Worm (Caenorhabditis elegans): ENCODE measurements around the gene C47D12.4.

Gene C47D12.4

DNA sequence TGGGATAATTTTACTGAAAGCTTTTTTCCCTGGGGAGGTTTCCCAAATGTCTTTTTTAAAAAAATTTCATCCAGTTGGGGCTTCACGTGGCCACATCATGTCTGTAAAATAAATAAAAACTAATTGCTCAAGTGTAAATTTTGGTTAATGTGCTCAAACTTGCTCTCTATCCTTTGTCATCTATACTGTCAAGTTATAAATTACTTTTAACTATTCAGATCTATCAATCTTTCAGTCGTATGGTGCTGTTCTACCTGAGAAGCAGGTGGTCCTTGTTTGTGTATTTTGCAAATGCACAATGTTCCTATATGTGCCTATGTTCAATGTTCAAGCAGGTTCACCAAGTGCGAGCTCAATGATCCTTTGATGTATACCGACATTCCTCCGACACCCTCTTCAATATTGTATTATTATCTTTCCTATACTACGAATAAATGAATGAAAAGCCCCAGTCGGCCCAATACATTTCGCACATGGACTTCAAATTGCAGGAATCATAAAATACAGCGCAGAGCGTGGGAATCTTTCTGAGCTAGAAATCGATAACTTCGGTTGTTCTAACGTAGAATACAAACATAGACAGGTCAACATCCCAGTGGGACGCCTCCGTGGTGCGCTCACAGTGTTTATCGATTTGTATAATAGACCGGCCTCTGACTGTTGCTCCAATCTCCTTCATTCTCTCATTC lies at the start of gene C47D12.4, which contains the start of gene sfxn-1.4:
TSS of gene C47D12.4 (plus strand) at position 639 of the 689 bp plus-strand sequence.
TSS of gene sfxn-1.4 (minus strand) at position 101 of the 689 bp plus-strand sequence.
- TF ChIP-seq unc-62 (GFP tag; optimal IDR thresholded peaks at IDR 0.05) = no peak

DNA sequence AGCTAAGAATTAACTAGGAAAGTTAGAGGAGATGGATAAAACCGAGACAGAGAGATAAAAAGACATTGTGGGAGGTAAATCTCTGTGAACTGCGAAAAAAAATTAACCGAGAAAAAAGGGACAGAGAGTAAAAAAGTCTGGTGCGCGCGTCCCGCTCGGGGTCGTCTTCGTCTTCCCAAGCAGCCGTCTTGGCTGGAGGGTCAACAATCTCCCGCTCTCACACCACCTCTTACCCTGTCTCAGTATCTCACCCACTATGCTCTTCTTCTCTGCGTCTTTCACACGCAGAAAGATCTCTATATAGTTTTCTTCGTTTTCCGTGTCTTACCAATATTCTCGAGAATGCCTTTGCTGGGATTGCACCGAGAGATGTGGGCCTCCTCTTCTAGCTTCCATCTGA lies 48.9 kb upstream of the C47D12.4 start:
- no peak for TF ChIP-seq unc-62 (GFP tag; optimal IDR thresholded peaks at IDR 0.05)

DNA sequence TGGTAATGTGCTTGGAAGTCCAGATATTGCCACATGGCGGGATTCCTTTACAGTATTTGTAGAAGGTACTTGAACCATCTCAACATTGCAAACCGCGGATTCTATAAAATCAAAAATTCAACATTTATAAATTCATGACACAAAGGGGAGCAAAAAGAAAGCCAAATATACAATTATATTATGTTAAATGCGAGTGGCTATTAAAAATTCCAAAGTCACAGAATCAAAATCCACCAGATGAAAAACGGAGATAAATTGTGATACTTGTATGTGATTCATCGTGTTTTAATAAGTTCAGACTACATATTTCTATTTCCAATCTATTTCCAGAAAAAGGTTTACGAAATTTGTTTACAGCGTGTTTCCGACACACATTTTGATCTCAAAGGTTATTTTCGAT lies 48.1 kb upstream of the C47D12.4 start, which contains the start of gene din-1:
TSS of gene din-1 (minus strand) at position 101 of the 400 bp plus-strand sequence.
- no peak for TF ChIP-seq unc-62 (GFP tag; optimal IDR thresholded peaks at IDR 0.05)

DNA sequence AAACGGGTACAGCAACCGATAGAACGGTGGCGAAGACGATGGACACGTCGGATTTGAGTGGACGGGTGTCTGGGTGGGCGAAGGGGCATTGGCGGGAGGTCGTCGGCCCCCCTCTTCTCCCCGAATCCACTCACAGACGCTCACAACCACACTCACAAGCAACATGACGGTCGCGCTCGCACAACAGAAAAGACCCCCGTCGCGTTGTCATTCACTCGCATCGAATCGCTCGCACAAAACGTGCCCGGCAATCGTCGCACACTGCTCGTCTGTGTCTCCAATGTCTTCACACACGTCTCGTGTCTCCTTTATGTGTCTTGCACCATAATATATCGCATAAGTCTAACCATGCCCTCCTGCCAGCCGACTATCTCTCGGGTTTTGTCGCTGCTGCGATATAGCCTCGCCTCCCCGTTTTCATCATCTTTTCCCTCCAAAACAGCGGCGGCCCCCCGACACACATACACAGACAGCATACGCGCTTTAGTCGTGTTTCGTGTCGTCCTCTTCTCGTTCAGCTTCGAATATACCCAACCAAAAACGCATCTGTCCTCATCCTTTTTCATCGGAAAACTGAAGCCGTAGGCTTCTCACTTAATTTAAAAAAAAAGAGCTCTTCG lies 47.4 kb upstream of the C47D12.4 start:
- no peak for TF ChIP-seq unc-62 (GFP tag; optimal IDR thresholded peaks at IDR 0.05)

DNA sequence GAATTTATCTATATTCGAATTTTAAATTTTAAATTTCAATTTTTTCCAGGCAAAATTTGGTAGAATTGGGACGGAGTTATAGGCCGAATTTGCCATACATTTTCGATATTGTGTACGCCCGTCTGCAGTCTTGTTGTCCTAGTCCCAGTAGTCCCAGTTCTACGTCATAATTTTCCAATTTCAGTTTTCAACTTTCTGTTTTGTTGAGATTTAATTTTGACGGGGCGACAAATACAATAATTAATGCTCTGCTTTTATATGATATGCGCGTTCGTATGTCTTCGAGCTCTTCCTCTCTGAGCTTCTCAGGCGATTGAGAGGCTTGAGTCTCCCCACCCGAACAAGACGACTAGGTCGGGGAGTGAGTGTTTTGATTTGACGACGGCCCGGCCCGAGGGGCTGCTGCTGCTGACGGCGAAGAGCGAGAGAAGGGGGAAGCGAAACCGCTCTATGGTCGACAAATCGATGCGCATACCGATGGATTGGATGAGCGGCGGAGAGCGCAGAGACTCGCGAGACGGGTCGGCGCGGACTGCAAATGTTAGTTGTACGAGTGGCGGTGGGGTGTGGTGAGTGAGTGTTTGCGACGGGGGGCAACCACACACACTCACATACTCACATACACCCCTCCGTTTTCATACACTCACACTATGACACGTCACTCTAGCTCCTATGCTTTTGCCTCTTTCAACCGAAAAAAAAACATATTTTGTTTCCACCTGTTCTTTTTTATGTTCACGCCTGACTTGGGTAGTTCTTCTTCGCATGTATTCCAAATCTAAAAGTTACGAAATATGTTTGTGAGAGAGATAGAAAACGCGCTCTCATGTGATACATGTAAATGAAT lies 46.7 kb upstream of the C47D12.4 start:
- no peak for TF ChIP-seq unc-62 (GFP tag; optimal IDR thresholded peaks at IDR 0.05)

DNA sequence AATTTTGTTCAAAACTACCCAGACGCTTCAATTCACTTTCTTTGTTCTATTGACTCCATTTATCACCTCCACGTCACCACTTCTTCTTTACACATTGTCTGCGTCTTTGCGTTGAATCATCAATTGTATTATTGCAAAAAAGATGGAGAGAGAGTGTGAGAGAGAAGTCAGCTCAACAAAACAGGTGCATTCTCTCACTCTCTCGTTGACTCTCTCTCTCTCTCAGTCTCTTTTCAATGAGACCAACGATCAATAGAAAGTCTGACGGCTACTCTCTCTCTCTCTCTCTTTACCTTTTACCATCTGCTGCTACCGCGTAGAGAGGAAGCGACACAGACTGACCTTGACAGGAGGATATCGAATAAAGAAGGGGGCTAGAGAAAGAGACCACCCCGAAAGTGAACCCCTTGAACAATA lies 45.8 kb upstream of the C47D12.4 start:
- no peak for TF ChIP-seq unc-62 (GFP tag; optimal IDR thresholded peaks at IDR 0.05)

DNA sequence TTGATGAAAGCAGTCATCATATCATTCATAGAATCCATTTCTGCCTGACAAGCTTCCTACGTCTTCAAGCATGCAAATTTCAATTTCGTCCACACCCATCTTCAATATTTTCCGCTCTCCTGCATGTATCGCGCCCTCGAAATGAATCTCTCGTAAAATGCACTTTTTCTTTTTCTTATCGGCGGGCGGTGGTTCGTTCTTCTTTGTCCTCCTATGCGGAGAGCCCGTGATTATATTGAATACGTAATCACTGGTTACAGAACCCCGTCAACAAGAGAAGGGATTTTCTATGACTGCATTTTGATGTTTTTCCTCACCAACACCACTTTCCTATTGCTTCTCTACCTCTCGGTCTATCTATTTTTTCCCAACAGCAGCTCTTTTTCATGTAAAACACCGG lies 45.0 kb upstream of the C47D12.4 start:
- no peak for TF ChIP-seq unc-62 (GFP tag; optimal IDR thresholded peaks at IDR 0.05)

DNA sequence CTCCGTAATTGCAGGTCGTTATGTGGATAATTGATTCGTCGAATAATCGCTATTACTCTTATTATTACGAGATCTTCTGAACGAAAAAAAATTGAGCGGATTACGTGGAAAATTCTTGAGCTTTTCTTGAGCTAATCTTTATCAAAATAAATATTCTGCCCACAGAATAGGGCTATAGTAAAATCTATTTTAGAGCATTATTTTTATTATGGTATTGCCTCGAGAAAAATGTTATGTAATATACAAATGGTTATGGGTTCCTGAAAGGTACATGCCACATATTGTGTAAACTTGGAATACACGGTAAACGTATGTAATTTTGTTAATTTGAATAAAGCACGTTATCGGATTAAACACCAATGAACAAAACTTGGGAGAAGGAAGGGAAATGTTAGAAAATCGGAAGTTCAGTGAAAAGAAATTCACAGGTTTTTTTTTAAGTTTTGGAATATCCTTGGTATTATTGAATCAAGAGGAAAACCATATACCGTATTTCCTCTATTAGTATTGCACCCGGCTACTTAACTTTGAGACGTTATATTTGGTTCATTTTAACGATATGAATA lies 44.3 kb upstream of the C47D12.4 start:
- no peak for TF ChIP-seq unc-62 (GFP tag; optimal IDR thresholded peaks at IDR 0.05)

DNA sequence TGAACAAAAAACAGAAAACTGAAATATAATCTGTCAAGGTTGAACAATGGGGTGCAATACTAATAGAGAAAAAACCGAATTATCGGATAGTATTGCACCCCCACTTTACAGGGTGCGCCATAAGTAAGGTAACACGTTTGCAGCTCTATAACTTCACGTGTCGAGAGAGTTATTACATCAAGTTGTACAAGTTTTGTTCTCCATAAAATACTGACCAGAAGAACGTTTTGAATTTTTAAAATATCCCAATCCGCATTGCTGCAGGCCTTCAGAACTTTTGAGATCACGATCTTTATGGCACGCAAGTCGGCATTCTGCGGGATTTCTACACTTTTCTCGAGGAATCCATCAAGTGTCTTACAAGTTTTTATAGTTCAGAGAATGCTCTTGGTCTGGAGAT lies 43.8 kb upstream of the C47D12.4 start:
- no peak for TF ChIP-seq unc-62 (GFP tag; optimal IDR thresholded peaks at IDR 0.05)

DNA sequence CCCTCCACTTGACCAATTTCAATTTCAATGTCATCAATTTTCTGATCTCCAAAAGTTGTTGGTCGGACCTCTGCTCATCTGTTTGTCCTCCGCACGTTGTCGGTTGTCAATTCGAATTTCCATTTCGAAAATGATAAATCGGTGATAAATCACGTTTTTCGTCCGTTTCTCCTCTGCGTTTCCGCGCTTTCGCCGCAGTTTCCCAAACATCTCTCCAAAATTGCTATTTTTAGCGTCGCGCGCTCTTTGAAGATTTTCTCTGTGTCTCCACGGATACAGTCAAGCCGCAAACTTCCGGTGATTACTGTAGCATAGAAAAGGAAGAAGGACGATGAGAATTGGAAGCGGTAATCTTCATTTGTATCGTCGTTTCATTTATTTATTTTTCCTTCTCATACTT lies 39.5 kb upstream of the C47D12.4 start:
- TF ChIP-seq unc-62 (GFP tag; optimal IDR thresholded peaks at IDR 0.05) = no peak

DNA sequence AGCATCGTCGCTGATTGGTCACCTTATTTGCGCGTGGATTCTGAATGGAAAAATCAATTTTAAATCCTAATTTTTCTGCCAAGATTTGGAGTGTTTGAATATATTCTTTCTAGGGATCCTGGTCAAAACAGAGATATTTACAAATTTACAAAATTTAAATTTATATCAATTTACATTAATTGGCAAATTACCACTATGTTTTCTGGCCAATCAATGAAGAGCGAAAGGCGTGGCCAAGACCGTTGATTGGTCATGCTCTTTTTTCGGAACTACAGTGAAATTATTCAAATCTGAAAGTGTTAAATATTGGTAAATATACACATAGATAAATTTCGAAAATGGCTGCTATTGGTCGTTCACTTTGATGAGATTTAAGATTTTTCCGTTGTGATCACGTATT lies 38.8 kb upstream of the C47D12.4 start:
- TF ChIP-seq unc-62 (GFP tag; optimal IDR thresholded peaks at IDR 0.05) = no peak

DNA sequence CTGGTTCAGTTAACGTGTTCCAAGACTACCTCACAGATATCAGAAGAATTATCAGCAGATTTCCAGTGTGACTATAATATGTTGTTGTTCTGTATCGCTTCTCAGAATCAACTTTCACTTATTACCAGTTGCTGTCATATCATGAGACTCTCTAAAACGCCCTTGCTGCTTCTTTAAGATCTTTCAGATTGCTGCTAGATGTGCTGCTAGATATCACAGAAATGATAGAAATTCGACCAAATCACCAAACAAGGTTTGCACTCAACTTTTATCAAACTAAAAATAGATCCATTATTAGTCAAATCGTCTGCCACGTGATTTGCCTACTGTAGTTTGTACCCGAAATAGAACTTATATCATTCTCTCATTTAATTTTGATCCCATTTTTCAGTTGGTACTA lies 37.0 kb upstream of the C47D12.4 start:
- no peak for TF ChIP-seq unc-62 (GFP tag; optimal IDR thresholded peaks at IDR 0.05)

DNA sequence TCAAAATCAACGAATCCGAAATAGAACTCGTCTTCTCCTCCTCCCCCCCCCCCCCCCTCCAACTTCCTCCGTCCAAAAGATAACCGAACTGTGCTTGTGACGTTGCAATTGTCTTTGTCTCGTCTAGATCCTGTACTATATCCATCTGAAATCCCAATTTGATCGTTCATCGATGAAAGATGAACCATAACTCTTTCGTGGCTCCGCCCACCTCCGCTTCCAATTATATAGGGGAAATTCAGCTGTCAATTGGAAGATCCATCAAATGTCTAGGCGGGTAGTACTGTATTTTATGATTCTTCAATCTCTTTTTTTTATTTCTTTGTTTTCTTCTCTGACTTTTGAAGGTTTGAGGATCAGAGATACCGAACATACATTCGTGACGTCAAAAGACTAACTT lies 36.2 kb upstream of the C47D12.4 start:
- no peak for TF ChIP-seq unc-62 (GFP tag; optimal IDR thresholded peaks at IDR 0.05)

DNA sequence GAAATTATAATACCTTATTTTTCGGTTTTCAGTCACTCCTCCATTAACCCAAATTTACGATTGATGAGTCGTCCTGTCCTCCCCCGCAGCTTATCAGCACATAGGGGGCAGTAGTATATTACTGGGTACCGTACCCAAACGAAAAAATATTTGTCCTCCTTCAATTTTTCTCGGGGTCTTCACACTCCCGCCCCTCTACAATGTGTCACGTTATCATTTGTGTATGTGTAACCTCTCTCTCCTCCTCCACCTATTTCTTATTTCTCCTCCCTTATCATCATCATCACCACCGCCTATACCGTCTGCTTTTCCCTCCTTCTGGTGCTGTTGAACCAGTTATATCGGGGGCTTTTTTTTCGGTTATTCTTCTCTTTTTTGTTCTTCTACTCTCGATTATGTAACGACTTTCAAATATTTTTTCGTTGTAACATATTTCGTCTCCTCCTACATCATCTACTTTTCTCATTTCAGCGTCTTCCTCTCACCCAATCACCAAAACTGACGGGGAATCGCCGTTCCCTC lies 35.2 kb upstream of the C47D12.4 start, which contains the start of gene ghi-1:
TSS of gene ghi-1 (plus strand) at position 472 of the 522 bp plus-strand sequence.
- TF ChIP-seq unc-62 (GFP tag; optimal IDR thresholded peaks at IDR 0.05) = no peak

DNA sequence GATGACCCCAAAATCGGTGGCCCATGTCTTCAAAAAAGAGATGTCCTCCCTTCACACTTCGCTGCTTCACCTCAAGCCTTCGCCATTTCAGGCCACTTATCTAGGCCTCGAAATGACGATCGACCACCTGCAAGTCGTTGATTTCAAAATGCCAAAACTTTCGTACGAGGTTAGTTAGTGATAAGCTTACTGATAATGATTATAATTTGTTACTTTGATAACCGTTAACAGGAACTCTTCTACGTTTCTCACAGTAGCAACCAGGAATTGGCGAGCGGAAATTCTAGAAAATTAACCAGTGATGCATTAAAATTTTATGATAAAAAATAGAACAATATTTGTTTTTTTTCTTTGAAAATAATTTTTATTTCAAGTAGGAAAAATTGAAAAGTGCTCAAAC lies 34.7 kb upstream of the C47D12.4 start:
- TF ChIP-seq unc-62 (GFP tag; optimal IDR thresholded peaks at IDR 0.05) = no peak

DNA sequence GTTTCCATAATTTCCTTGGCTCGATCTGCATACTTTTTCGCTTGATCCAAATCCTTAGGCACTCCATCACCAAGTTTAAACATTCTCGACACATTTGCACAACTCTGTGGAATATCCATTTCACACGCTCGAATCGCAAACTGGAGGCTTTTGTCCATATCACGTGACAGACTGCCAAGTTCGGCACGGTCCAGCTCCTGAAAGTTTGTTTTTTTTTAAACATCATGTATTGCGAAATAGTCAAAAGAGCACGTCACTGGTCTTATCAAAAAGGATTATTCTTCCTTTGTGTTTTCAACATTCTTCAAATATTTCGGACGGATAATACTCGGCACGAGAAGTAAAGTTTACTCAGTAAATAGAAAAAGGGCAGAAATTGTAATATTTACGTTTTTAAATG lies 32.3 kb upstream of the C47D12.4 start:
- no peak for TF ChIP-seq unc-62 (GFP tag; optimal IDR thresholded peaks at IDR 0.05)
